Worm (Caenorhabditis elegans) whole organism, L4 larva: ENCODE measurements around the gene Y38H6C.23.

Experiments
- lin-29 ChIP-seq: fragments of 200-800 bp; sonication (Bioruptor generic); IDR thresholded peaks from 2 replicates; pipeline ENCODE4 v1.3.6; 2022; ENCODE audit warnings: missing genetic modification reagents, missing genetic modification characterization, missing compliant biosample characterization
- lir-3 ChIP-seq: sonication (generic microtip); optimal IDR thresholded peaks from 2 replicates; lab custom pipeline; 2016; ENCODE audit warnings: mild to moderate bottlenecking, missing genetic modification characterization, missing compliant biosample characterization
- nhr-237 ChIP-seq: sonication (generic microtip); optimal IDR thresholded peaks from 2 replicates; lab custom pipeline; 2017; ENCODE audit warnings: missing biosample characterization, missing genetic modification characterization
- pqm-1 ChIP-seq: sonication (generic microtip); optimal IDR thresholded peaks from 2 replicates; lab custom pipeline; 2017; ENCODE audit warnings: missing biosample characterization, missing genetic modification characterization
- set-16 ChIP-seq: fragments of 200-800 bp; sonication (Bioruptor generic); IDR thresholded peaks from 2 replicates; pipeline ENCODE4 v1.3.6; 2022; ENCODE audit warnings: missing genetic modification reagents, missing genetic modification characterization, missing compliant biosample characterization
- zfp-2 ChIP-seq: sonication (generic microtip); optimal IDR thresholded peaks from 2 replicates; lab custom pipeline; 2016; ENCODE audit warnings: mild to moderate bottlenecking, missing genetic modification characterization, missing compliant biosample characterization
- ztf-7 ChIP-seq: fragments of 150-350 bp; optimal IDR thresholded peaks from 2 replicates; lab custom pipeline; 2014; ENCODE audit warnings: missing biosample characterization, missing genetic modification characterization

Y38H6C.23 gene

DNA sequence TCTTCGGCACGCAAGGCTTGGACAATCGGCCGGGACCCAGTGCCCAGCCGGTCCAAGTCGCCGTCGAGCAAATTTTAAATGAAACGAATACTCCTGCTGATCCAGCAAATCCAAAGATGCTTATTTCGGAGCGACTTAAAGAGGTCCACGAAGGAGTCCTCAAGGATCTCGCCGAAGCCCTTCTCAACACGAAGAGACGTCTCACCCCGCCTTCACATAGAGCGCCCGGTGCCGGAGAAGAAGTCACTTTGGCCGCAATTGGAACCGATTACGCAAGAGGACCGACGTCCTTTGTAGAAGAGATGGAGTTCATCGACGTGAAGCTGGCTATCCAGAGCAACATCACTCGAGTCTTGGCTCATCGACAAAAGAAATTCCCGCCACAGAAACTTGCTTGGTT lies 46.7 kb downstream of the Y38H6C.23 start:
- TF ChIP-seq set-16 (GFP tag; lab: Robert Waterston, UW) (peak; percentile 49; the same call in 1 of the 2 replicates), nhr-237 (tag; lab: Kevin White, UChicago) (no peak), pqm-1 (tag; lab: Kevin White, UChicago) (no peak)

DNA sequence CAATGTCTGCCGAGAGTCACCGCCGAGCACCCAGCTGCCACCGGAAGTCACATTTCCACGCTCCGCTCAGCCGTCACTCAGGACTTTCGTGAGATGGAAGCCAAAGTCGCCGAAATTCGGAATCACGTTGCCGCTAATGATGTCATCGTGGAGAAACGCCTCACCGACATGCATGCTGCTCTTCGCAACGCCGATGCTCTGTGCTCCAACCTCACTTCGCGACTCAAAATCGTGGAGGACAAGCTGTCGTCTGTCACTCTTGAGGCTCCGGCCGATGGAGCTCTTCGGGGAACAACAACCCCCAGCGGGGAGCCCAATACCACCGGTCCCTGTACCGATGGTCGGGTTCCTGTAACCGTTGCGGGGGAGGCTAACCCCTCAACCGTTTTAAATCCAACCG lies 49.6 kb downstream of the Y38H6C.23 start:
- TF ChIP-seq set-16 (GFP tag; lab: Robert Waterston, UW) (peak; percentile 81), zfp-2 (no peak), lir-3 (tag; lab: Kevin White, UChicago) (no peak), lin-29 (GFP tag; lab: Robert Waterston, UW) (no peak), ztf-7 (tag; lab: Kevin White, UChicago) (no peak)
- TF ChIP-seq, all 104 proteins: peak for 1
